Fruit fly (Drosophila melanogaster) whole organism, embryonic: ENCODE results near the gene CG14659.

Experiments
- Aef1 ChIP-seq: fragments of 200-800 bp; sonication (Bioruptor generic); IDR thresholded peaks from 3 replicates; pipeline ENCODE4 v1.3.6; 2022; ENCODE audit warnings: missing biosample characterization, missing genetic modification characterization
- Bteb2 ChIP-seq: fragments of 200-800 bp; sonication (Bioruptor generic); optimal IDR thresholded peaks from 2 replicates; lab custom pipeline; 2016; ENCODE audit warnings: missing biosample characterization, missing genetic modification characterization
- CG1024 ChIP-seq: fragments of 200-800 bp; sonication (Bioruptor generic); IDR thresholded peaks from 2 replicates; pipeline ENCODE4 v1.3.6; 2022; ENCODE audit warnings: missing biosample characterization, missing genetic modification characterization
- CG10431 ChIP-seq: fragments of 200-800 bp; sonication (Bioruptor generic); optimal IDR thresholded peaks from 3 replicates; lab custom pipeline; 2018; ENCODE audit warnings: missing biosample characterization, mild to moderate bottlenecking, missing genetic modification characterization
- CG10543 ChIP-seq: fragments of 200-800 bp; sonication (Bioruptor generic); optimal IDR thresholded peaks from 3 replicates; lab custom pipeline; 2017; ENCODE audit warnings: missing biosample characterization, mild to moderate bottlenecking, missing genetic modification characterization, moderate library complexity
- CG11695 ChIP-seq: fragments of 200-800 bp; sonication (Bioruptor generic); IDR thresholded peaks from 3 replicates; pipeline ENCODE4 v1.3.6; 2022; ENCODE audit warnings: missing biosample characterization, missing genetic modification characterization
- CG12155 ChIP-seq: fragments of 200-800 bp; sonication (Bioruptor generic); optimal IDR thresholded peaks from 3 replicates; lab custom pipeline; 2016; ENCODE audit warnings: missing biosample characterization, missing genetic modification characterization
- CG14860 ChIP-seq: fragments of 200-800 bp; sonication (Bioruptor generic); IDR thresholded peaks from 3 replicates; pipeline ENCODE4 v1.3.6; 2022; ENCODE audit warnings: missing biosample characterization, missing genetic modification characterization; ENCODE audit not compliant: partially characterized antibody
- CG18011 ChIP-seq: fragments of 200-800 bp; sonication (Bioruptor generic); optimal IDR thresholded peaks from 2 replicates; lab custom pipeline; 2017; ENCODE audit warnings: missing biosample characterization, missing genetic modification characterization, mild to moderate bottlenecking, moderate library complexity, missing genotype
- CG1832 ChIP-seq: fragments of 200-800 bp; sonication (Bioruptor generic); optimal IDR thresholded peaks from 2 replicates; lab custom pipeline; 2017; ENCODE audit warnings: missing biosample characterization, mild to moderate bottlenecking, missing genetic modification characterization, inconsistent platforms
- CG30403 ChIP-seq: fragments of 200-800 bp; sonication (Bioruptor generic); optimal IDR thresholded peaks from 3 replicates; lab custom pipeline; 2016; ENCODE audit warnings: missing biosample characterization, missing genetic modification characterization
- CG31365 ChIP-seq: fragments of 200-800 bp; sonication (Bioruptor generic); optimal IDR thresholded peaks from 2 replicates; lab custom pipeline; 2018; ENCODE audit warnings: missing biosample characterization, mild to moderate bottlenecking, missing genetic modification characterization
- CG3407 ChIP-seq: fragments of 200-800 bp; sonication (Bioruptor generic); optimal IDR thresholded peaks from 2 replicates; lab custom pipeline; 2018; ENCODE audit warnings: missing biosample characterization, mild to moderate bottlenecking, missing genetic modification characterization
- CG4360 ChIP-seq: fragments of 200-800 bp; sonication (Bioruptor generic); IDR thresholded peaks from 2 replicates; pipeline ENCODE4 v1.3.6; 2022; ENCODE audit warnings: missing biosample characterization, missing genetic modification characterization
- CG6854 ChIP-seq: fragments of 200-800 bp; sonication (Bioruptor generic); optimal IDR thresholded peaks from 3 replicates; lab custom pipeline; 2017; ENCODE audit warnings: missing biosample characterization, mild to moderate bottlenecking, missing genetic modification characterization
- CG7271 ChIP-seq: fragments of 200-800 bp; sonication (Bioruptor generic); optimal IDR thresholded peaks from 2 replicates; lab custom pipeline; 2018; ENCODE audit warnings: missing biosample characterization, mild to moderate bottlenecking, missing genetic modification characterization, moderate library complexity
- CG8388 ChIP-seq: fragments of 200-800 bp; sonication (Bioruptor generic); optimal IDR thresholded peaks from 2 replicates; lab custom pipeline; 2019; ENCODE audit warnings: missing biosample characterization, mild to moderate bottlenecking, missing genetic modification characterization, moderate library complexity
- CG8765 ChIP-seq: fragments of 200-800 bp; sonication (Bioruptor generic); IDR thresholded peaks from 2 replicates; pipeline ENCODE4 v1.3.6; 2022; ENCODE audit warnings: missing biosample characterization, missing genetic modification characterization
- CG8944 ChIP-seq: fragments of 200-800 bp; sonication (Bioruptor generic); optimal IDR thresholded peaks from 3 replicates; lab custom pipeline; 2016; ENCODE audit warnings: missing biosample characterization, missing genetic modification characterization
- CG9797 ChIP-seq: fragments of 200-800 bp; sonication (Bioruptor generic); optimal IDR thresholded peaks from 3 replicates; lab custom pipeline; 2018; ENCODE audit warnings: missing biosample characterization, mild to moderate bottlenecking, missing genetic modification characterization
- CG9817 ChIP-seq: fragments of 200-800 bp; sonication (Bioruptor generic); optimal IDR thresholded peaks from 2 replicates; lab custom pipeline; 2018; ENCODE audit warnings: missing biosample characterization, mild to moderate bottlenecking, missing genetic modification characterization, moderate library complexity
- Dll ChIP-seq: fragments of 200-800 bp; sonication (Bioruptor generic); IDR thresholded peaks from 4 replicates; pipeline ENCODE4 v1.3.6; 2022; ENCODE audit warnings: missing biosample characterization, missing genetic modification characterization; ENCODE audit not compliant: partially characterized antibody
- Doc3 ChIP-seq: fragments of 200-800 bp; sonication (Bioruptor generic); IDR thresholded peaks from 3 replicates; pipeline ENCODE4 v1.3.6; 2022; ENCODE audit warnings: missing biosample characterization, missing genetic modification characterization; ENCODE audit not compliant: partially characterized antibody
- MBD-R2 ChIP-seq: fragments of 200-800 bp; sonication (Bioruptor generic); IDR thresholded peaks from 2 replicates; pipeline ENCODE4 v1.3.6; 2022; ENCODE audit warnings: missing biosample characterization, missing genetic modification characterization
- Max ChIP-seq: fragments of 200-800 bp; sonication (Bioruptor generic); optimal IDR thresholded peaks from 2 replicates; lab custom pipeline; 2016; ENCODE audit warnings: missing biosample characterization, mild to moderate bottlenecking, missing genetic modification characterization
- Med ChIP-seq: fragments of 200-800 bp; sonication (Bioruptor generic); peaks from one replicate; lab custom pipeline; 2016; ENCODE audit warnings: missing biosample characterization, missing genetic modification characterization, mild to moderate bottlenecking, inconsistent platforms, moderate library complexity
- Meics ChIP-seq: fragments of 200-800 bp; sonication (Bioruptor generic); optimal IDR thresholded peaks from 2 replicates; lab custom pipeline; 2017; ENCODE audit warnings: missing biosample characterization, mild to moderate bottlenecking, missing genetic modification characterization
- Poxn ChIP-seq: fragments of 200-800 bp; sonication (Bioruptor generic); IDR thresholded peaks from 2 replicates; pipeline ENCODE4 v1.3.6; 2022; ENCODE audit warnings: missing biosample characterization, missing genetic modification characterization
- Ravus ChIP-seq: fragments of 200-800 bp; sonication (Bioruptor generic); IDR thresholded peaks from 2 replicates; pipeline ENCODE4 v1.3.6; 2022; ENCODE audit warnings: missing biosample characterization, missing genetic modification characterization
- bab2 ChIP-seq: fragments of 200-800 bp; sonication (Bioruptor generic); optimal IDR thresholded peaks from 2 replicates; lab custom pipeline; 2016; ENCODE audit warnings: missing biosample characterization, missing genetic modification characterization
- bbx ChIP-seq: fragments of 200-800 bp; sonication (Bioruptor generic); IDR thresholded peaks from 2 replicates; pipeline ENCODE4 v1.3.6; 2022; ENCODE audit warnings: missing biosample characterization, missing genetic modification characterization; ENCODE audit not compliant: partially characterized antibody
- chif ChIP-seq, 2 experiments: fragments of 200-800 bp; sonication (Bioruptor generic); optimal IDR thresholded peaks; 3 replicates each; lab custom pipeline; 2016; ENCODE audit warnings: missing biosample characterization in 2 of 2, missing genetic modification characterization in 2 of 2
- crol ChIP-seq: fragments of 200-800 bp; sonication (Bioruptor generic); IDR thresholded peaks from 2 replicates; pipeline ENCODE4 v1.3.6; 2022; ENCODE audit warnings: missing biosample characterization, missing genetic modification characterization
- dmrt99B ChIP-seq: fragments of 200-800 bp; sonication (Bioruptor generic); optimal IDR thresholded peaks from 2 replicates; lab custom pipeline; 2018; ENCODE audit warnings: missing biosample characterization, mild to moderate bottlenecking, missing genetic modification characterization, moderate library complexity
- dysf ChIP-seq: fragments of 200-800 bp; sonication (Bioruptor generic); IDR thresholded peaks from 3 replicates; pipeline ENCODE4 v1.3.6; 2022; ENCODE audit warnings: missing biosample characterization, missing genetic modification characterization
- fd64A ChIP-seq: fragments of 200-800 bp; sonication (Bioruptor generic); optimal IDR thresholded peaks from 3 replicates; lab custom pipeline; 2018; ENCODE audit warnings: missing biosample characterization, mild to moderate bottlenecking, missing genetic modification characterization
- ham ChIP-seq: fragments of 200-800 bp; sonication (Bioruptor generic); IDR thresholded peaks from 2 replicates; pipeline ENCODE4 v1.3.6; 2022; ENCODE audit warnings: missing biosample characterization, missing genetic modification characterization
- hbn ChIP-seq: fragments of 200-800 bp; sonication (Bioruptor generic); IDR thresholded peaks from 2 replicates; pipeline ENCODE4 v1.3.6; 2022; ENCODE audit warnings: missing biosample characterization, missing genetic modification characterization; ENCODE audit not compliant: partially characterized antibody
- her ChIP-seq: fragments of 200-800 bp; sonication (Bioruptor generic); optimal IDR thresholded peaks from 2 replicates; lab custom pipeline; 2016; ENCODE audit warnings: missing biosample characterization, missing genetic modification characterization
- insv ChIP-seq, 2 experiments: fragments of 200-800 bp; sonication (Bioruptor generic); optimal IDR thresholded peaks; 3 replicates each; lab custom pipeline; 2016 to 2018; ENCODE audit warnings: missing biosample characterization in 2 of 2, missing genetic modification characterization in 2 of 2
- p53 ChIP-seq: fragments of 200-800 bp; sonication (Bioruptor generic); optimal IDR thresholded peaks from 2 replicates; lab custom pipeline; 2016; ENCODE audit warnings: missing biosample characterization, missing genetic modification characterization
- pb ChIP-seq: fragments of 200-800 bp; sonication (Bioruptor generic); optimal IDR thresholded peaks from 3 replicates; lab custom pipeline; 2016; ENCODE audit warnings: missing biosample characterization, missing genetic modification characterization
- pfk ChIP-seq: fragments of 200-800 bp; sonication (Bioruptor generic); optimal IDR thresholded peaks from 2 replicates; lab custom pipeline; 2018; ENCODE audit warnings: missing biosample characterization, mild to moderate bottlenecking, missing genetic modification characterization, moderate library complexity
- phol ChIP-seq: fragments of 200-800 bp; sonication (Bioruptor generic); optimal IDR thresholded peaks from 3 replicates; lab custom pipeline; 2018; ENCODE audit warnings: missing biosample characterization, mild to moderate bottlenecking, missing genetic modification characterization, moderate library complexity
- pnt ChIP-seq: fragments of 200-800 bp; sonication (Bioruptor generic); optimal IDR thresholded peaks from 3 replicates; lab custom pipeline; 2016; ENCODE audit warnings: missing biosample characterization, missing genetic modification characterization
- ranshi ChIP-seq: fragments of 200-800 bp; sonication (Bioruptor generic); IDR thresholded peaks from 2 replicates; pipeline ENCODE4 v1.3.6; 2022; ENCODE audit warnings: missing biosample characterization, missing genetic modification characterization
- sens-2 ChIP-seq: fragments of 200-800 bp; sonication (Bioruptor generic); IDR thresholded peaks from 2 replicates; pipeline ENCODE4 v1.3.6; 2022; ENCODE audit warnings: missing biosample characterization, missing genetic modification characterization
- tna ChIP-seq: fragments of 200-800 bp; sonication (Bioruptor generic); IDR thresholded peaks from 2 replicates; pipeline ENCODE4 v1.3.6; 2022; ENCODE audit warnings: missing biosample characterization, missing genetic modification characterization; ENCODE audit not compliant: partially characterized antibody
- ttk ChIP-seq: fragments of 200-800 bp; sonication (Bioruptor generic); IDR thresholded peaks from 2 replicates; pipeline ENCODE4 v2.1.2; 2022; ENCODE audit warnings: missing biosample characterization, missing genetic modification characterization
- vfl ChIP-seq: fragments of 200-800 bp; sonication (Bioruptor generic); optimal IDR thresholded peaks from 2 replicates; lab custom pipeline; 2016; ENCODE audit warnings: missing biosample characterization, missing genetic modification characterization

The CG14659 gene

dm6 chr3R:4806318-4806757, 24.8 kb downstream of the CG14659 start (continued):
- TF ChIP-seq Doc3 (GFP tag; lab: Robert Waterston, UW) (no peak), CG6854 (GFP tag; lab: Kevin White, UChicago) (peak; percentile 78), pnt (peak; percentile 58), CG10543 (GFP tag; lab: Kevin White, UChicago) (peak; percentile 73), phol (tag; lab: Kevin White, UChicago) (peak; percentile 35), Max (GFP tag; lab: Kevin White, UChicago) (peak; percentile 64), pfk (GFP tag; lab: Kevin White, UChicago) (peak; percentile 49), p53 (GFP tag; lab: Kevin White, UChicago) (no peak), CG30403 (GFP tag; lab: Kevin White, UChicago) (peak; percentile 6), CG18011 (no peak), MBD-R2 (GFP tag; lab: Robert Waterston, UW) (no peak; the same call in 1 of the 2 replicates), CG7271 (tag; lab: Kevin White, UChicago) (no peak), bbx (GFP tag; lab: Robert Waterston, UW) (peak; percentile 64; the same call in 1 of the 2 replicates), CG1832 (GFP tag; lab: Kevin White, UChicago) (no peak), CG1024 (GFP tag; lab: Robert Waterston, UW) (peak; percentile 52; the same call in 1 of the 2 replicates), CG8944 (GFP tag; lab: Kevin White, UChicago) (peak; percentile 54), Aef1 (GFP tag; lab: Robert Waterston, UW) (no peak), CG31365 (peak; percentile 55), insv (GFP tag; optimal IDR thresholded peaks at IDR 0.05; lab: Kevin White, UChicago) (peak in 1 of 2 experiments; percentile 39), dmrt99B (peak; percentile 58), CG4360 (GFP tag; lab: Robert Waterston, UW) (peak; percentile 58), bab2 (GFP tag; lab: Kevin White, UChicago) (peak; percentile 77), CG11695 (GFP tag; lab: Robert Waterston, UW) (peak; percentile 72), CG8765 (GFP tag; lab: Robert Waterston, UW) (no peak), Med (GFP tag; lab: Kevin White, UChicago) (peak; percentile 96), pb (GFP tag; lab: Kevin White, UChicago) (peak; percentile 44), tna (peak; percentile 11; the same call in 1 of the 2 replicates), dysf (GFP tag; lab: Robert Waterston, UW) (no peak), chif (GFP tag; optimal IDR thresholded peaks at IDR 0.05; lab: Kevin White, UChicago) (peak in 1 of 2 experiments; percentile 26), CG9797 (GFP tag; lab: Kevin White, UChicago) (no peak), CG3407 (peak; percentile 91), CG14860 (no peak), CG9817 (tag; lab: Kevin White, UChicago) (no peak), sens-2 (GFP tag; lab: Robert Waterston, UW) (0 out of 2 replicates have a peak, but pooled peaks have one; percentile 42), ranshi (GFP tag; lab: Robert Waterston, UW) (no peak), Meics (peak; percentile 68), Poxn (no peak), vfl (peak; percentile 7), ttk (GFP tag; lab: Robert Waterston, UW) (no peak), hbn (GFP tag; lab: Robert Waterston, UW) (no peak), CG10431 (GFP tag; lab: Kevin White, UChicago) (peak; percentile 64), fd64A (GFP tag; lab: Kevin White, UChicago) (peak; percentile 85), Ravus (GFP tag; lab: Robert Waterston, UW) (no peak), crol (GFP tag; lab: Robert Waterston, UW) (no peak), CG8388 (GFP tag; lab: Kevin White, UChicago) (peak; percentile 35), CG12155 (GFP tag; lab: Kevin White, UChicago) (peak; percentile 1), her (peak; percentile 66), Dll (GFP tag; lab: Robert Waterston, UW) (0 out of 4 replicates have a peak, but pooled peaks have one; percentile 37), ham (GFP tag; lab: Robert Waterston, UW) (no peak), Bteb2 (GFP tag; lab: Kevin White, UChicago) (peak; percentile 29)
